Worm (Caenorhabditis elegans) whole organism, mixed stage, embryonic: Measurements from ENCODE around the gene srd-50.
A peak's percentile ranks its signal among the peaks of the same experiment; 100 is the strongest.

Experiments
- M03D4.4 ChIP-seq: sonication (generic microtip); optimal IDR thresholded peaks from 2 replicates; lab custom pipeline; 2017; ENCODE audit warnings: mild to moderate bottlenecking, missing genetic modification characterization, missing compliant biosample characterization
- blmp-1 ChIP-seq: fragments of 150-350 bp; optimal IDR thresholded peaks from 2 replicates; lab custom pipeline; 2014; ENCODE audit warnings: missing biosample characterization, missing genetic modification characterization
- ceh-39 ChIP-seq: fragments of 150-350 bp; optimal IDR thresholded peaks from 2 replicates; lab custom pipeline; 2014; ENCODE audit warnings: missing biosample characterization, missing genetic modification characterization
- ceh-43 ChIP-seq: fragments of 200-800 bp; sonication (Bioruptor generic); optimal IDR thresholded peaks from 2 replicates; lab custom pipeline; 2018; ENCODE audit warnings: mild to moderate bottlenecking, missing genetic modification characterization, moderate library complexity, missing compliant biosample characterization
- ces-1 ChIP-seq: fragments of 150-350 bp; optimal IDR thresholded peaks from 2 replicates; lab custom pipeline; 2014; ENCODE audit warnings: missing biosample characterization, missing genetic modification reagents, missing genetic modification characterization
- cnd-1 ChIP-seq: fragments of 200-800 bp; sonication (Bioruptor generic); optimal IDR thresholded peaks from 2 replicates; lab custom pipeline; 2018; ENCODE audit warnings: mild to moderate bottlenecking, missing genetic modification characterization, missing compliant biosample characterization
- drap-1 ChIP-seq: fragments of 200-800 bp; sonication (Bioruptor generic); optimal IDR thresholded peaks from 3 replicates; lab custom pipeline; 2018; ENCODE audit warnings: mild to moderate bottlenecking, missing genetic modification characterization, missing compliant biosample characterization
- elt-3 ChIP-seq: fragments of 150-350 bp; optimal IDR thresholded peaks from 2 replicates; lab custom pipeline; 2014; ENCODE audit warnings: missing biosample characterization, missing genetic modification characterization
- ham-2 ChIP-seq: fragments of 200-800 bp; sonication (Bioruptor generic); optimal IDR thresholded peaks from 2 replicates; lab custom pipeline; 2018; ENCODE audit warnings: mild to moderate bottlenecking, missing genetic modification characterization, missing compliant biosample characterization
- hlh-1 ChIP-seq: fragments of 150-350 bp; optimal IDR thresholded peaks from 2 replicates; lab custom pipeline; 2014; ENCODE audit warnings: missing biosample characterization, missing genetic modification reagents, missing genetic modification characterization
- lin-13 ChIP-seq: fragments of 150-350 bp; optimal IDR thresholded peaks from 2 replicates; lab custom pipeline; 2014; ENCODE audit warnings: missing biosample characterization, missing genetic modification characterization
- lin-32 ChIP-seq: fragments of 200-800 bp; sonication (Bioruptor generic); optimal IDR thresholded peaks from 2 replicates; lab custom pipeline; 2018; ENCODE audit warnings: mild to moderate bottlenecking, missing genetic modification characterization, missing compliant biosample characterization
- lsy-2 ChIP-seq: fragments of 150-350 bp; optimal IDR thresholded peaks from 2 replicates; lab custom pipeline; 2014; ENCODE audit warnings: missing biosample characterization, missing genetic modification characterization
- mab-5 ChIP-seq: fragments of 150-350 bp; optimal IDR thresholded peaks from 2 replicates; lab custom pipeline; 2014; ENCODE audit warnings: missing biosample characterization, missing genetic modification characterization
- mep-1 ChIP-seq: fragments of 150-350 bp; optimal IDR thresholded peaks from 2 replicates; lab custom pipeline; 2017; ENCODE audit warnings: missing biosample characterization, missing genetic modification reagents, missing genetic modification characterization, inconsistent platforms
- mls-2 ChIP-seq: sonication (generic microtip); optimal IDR thresholded peaks from 2 replicates; lab custom pipeline; 2016; ENCODE audit warnings: mild to moderate bottlenecking, missing genetic modification characterization, moderate library complexity, missing compliant biosample characterization
- nhr-2 ChIP-seq: fragments of 150-350 bp; optimal IDR thresholded peaks from 2 replicates; lab custom pipeline; 2014; ENCODE audit warnings: missing biosample characterization, missing genetic modification characterization
- nhr-76 ChIP-seq: sonication (generic microtip); optimal IDR thresholded peaks from 2 replicates; lab custom pipeline; 2017; ENCODE audit warnings: missing biosample characterization, missing genetic modification characterization
- pha-4 ChIP-seq: fragments of 150-350 bp; optimal IDR thresholded peaks from 2 replicates; lab custom pipeline; 2018; ENCODE audit warnings: missing biosample characterization, missing genetic modification reagents, missing genetic modification characterization
- sem-2 ChIP-seq: fragments of 200-800 bp; sonication (Bioruptor generic); optimal IDR thresholded peaks from 2 replicates; lab custom pipeline; 2018; ENCODE audit warnings: mild to moderate bottlenecking, missing genetic modification characterization, missing compliant biosample characterization
- snpc-4 ChIP-seq: fragments of 150-350 bp; optimal IDR thresholded peaks from 2 replicates; lab custom pipeline; 2014; ENCODE audit warnings: missing biosample characterization, missing genetic modification characterization
- sptf-1 ChIP-seq: sonication (generic microtip); optimal IDR thresholded peaks from 2 replicates; lab custom pipeline; 2017; ENCODE audit warnings: mild to moderate bottlenecking, missing genetic modification characterization, moderate library complexity, missing compliant biosample characterization
- tbx-8 ChIP-seq: fragments of 200-800 bp; sonication (Bioruptor generic); optimal IDR thresholded peaks from 2 replicates; lab custom pipeline; 2018; ENCODE audit warnings: mild to moderate bottlenecking, missing genetic modification characterization, moderate library complexity, missing compliant biosample characterization
- unc-62 ChIP-seq: fragments of 150-350 bp; optimal IDR thresholded peaks from 2 replicates; lab custom pipeline; 2014; ENCODE audit warnings: missing biosample characterization, missing genetic modification reagents, missing genetic modification characterization
- zip-8 ChIP-seq: fragments of 150-350 bp; optimal IDR thresholded peaks from 2 replicates; lab custom pipeline; 2014; ENCODE audit warnings: missing biosample characterization, missing genetic modification characterization
- ztf-11 ChIP-seq: fragments of 150-350 bp; optimal IDR thresholded peaks from 2 replicates; lab custom pipeline; 2014; ENCODE audit warnings: missing biosample characterization, missing genetic modification characterization

srd-50 gene

DNA sequence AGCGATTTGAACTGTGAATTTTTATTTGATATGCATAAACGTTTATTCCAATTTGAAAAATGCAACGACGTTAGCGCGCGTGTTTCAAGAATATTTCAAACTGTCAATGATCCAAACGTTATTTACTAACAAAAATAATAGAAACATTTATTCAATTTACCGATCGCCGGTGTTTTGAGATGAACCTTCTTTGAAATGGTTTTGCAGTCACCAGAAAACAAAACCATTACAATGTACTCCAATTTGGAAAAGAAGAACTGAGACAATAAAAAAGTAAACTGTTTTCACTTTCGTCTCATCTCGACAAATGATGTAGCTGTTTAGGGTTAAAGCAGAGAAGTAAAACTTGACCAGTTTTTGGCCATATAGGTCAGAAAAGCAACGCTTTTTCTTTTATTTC is 25.6 kb upstream of the srd-50 start, which contains the start of gene H06A10.1:
Gene H06A10.1 (plus strand): TSS at position 301 of the 400 bp plus-strand sequence.
- TF ChIP-seq mep-1 (tag; lab: Kevin White, UChicago) (no peak), ceh-43 (GFP tag; lab: Kevin White, UChicago) (no peak), lsy-2 (tag; lab: Kevin White, UChicago) (no peak), nhr-76 (tag; lab: Kevin White, UChicago) (no peak), ham-2 (GFP tag; lab: Kevin White, UChicago) (no peak), blmp-1 (tag; lab: Kevin White, UChicago) (no peak), nhr-2 (tag; lab: Kevin White, UChicago) (no peak), mab-5 (tag; lab: Kevin White, UChicago) (no peak), ceh-39 (tag; lab: Kevin White, UChicago) (no peak)

DNA sequence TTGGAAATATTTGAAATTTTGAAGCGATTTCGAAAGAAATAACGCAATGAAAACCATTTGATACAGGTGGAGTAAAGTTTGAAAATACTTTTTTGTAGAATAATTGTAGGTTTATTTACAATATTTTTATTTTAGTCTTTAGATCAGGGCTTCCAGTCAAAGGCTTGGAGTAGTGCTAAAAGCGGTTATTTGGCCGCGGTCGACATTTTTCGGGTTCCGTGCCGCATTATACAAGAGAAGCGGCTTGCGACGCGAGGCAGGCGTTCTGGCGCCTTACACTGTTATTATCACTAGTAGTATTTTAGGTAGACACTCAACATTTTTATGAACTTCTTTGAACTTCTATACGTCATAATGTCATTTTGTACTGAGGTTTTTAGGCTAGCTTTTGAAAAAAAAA is 24.9 kb upstream of the srd-50 start:
- TF ChIP-seq ztf-11 (no peak), snpc-4 (tag; lab: Kevin White, UChicago) (no peak), drap-1 (GFP tag; lab: Kevin White, UChicago) (no peak), mep-1 (tag; lab: Kevin White, UChicago) (no peak), M03D4.4 (no peak), sptf-1 (no peak), lin-32 (GFP tag; lab: Kevin White, UChicago) (no peak)

DNA sequence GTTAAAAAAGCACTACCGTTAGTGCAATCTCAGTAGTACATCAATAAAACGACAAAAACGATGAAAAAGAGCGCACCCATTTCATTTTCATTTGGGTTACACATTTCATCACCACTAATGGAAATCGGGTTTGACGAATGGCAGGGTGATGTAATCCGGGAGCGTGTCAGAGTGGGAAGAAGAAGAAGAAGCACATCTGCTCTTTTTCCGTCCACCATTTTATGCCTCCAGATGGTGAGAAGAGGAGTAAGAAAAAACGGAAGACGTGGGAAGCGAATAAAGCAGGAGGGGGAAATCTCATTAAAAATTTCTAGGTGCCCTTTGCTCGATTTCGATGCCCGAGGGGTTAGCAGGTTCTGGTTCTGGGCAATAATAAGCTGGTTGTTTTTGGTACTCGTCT is 24.4 kb upstream of the srd-50 start:
- TF ChIP-seq blmp-1 (tag; lab: Kevin White, UChicago) (no peak), ces-1 (GFP tag; lab: Kevin White, UChicago) (peak; percentile 81), nhr-76 (tag; lab: Kevin White, UChicago) (no peak), mab-5 (tag; lab: Kevin White, UChicago) (no peak), mep-1 (tag; lab: Kevin White, UChicago) (no peak)
- TF ChIP-seq, all 35 proteins: peak for 1

DNA sequence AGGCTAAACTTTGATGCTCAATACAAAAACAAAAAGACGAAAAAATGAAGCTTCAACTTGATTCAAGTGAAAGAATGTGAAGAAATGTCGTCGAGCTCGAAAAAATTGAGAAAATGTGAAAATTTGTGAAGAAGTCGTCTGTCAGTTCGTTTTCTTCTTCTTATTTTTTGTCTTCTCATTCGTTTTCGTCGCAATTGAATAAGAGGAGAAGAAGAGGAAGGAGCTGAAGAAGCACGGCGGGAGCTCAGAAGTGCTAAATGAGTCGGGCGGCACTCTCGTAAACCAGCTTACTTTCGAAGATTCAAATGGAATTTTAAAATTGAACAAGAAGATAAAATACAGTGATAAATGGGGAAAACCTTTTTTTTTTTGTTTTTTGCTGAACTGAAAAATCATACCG is 23.6 kb upstream of the srd-50 start:
- TF ChIP-seq ces-1 (GFP tag; lab: Kevin White, UChicago): peak; percentile 73
- TF ChIP-seq tbx-8 (GFP tag; lab: Kevin White, UChicago): no peak

DNA sequence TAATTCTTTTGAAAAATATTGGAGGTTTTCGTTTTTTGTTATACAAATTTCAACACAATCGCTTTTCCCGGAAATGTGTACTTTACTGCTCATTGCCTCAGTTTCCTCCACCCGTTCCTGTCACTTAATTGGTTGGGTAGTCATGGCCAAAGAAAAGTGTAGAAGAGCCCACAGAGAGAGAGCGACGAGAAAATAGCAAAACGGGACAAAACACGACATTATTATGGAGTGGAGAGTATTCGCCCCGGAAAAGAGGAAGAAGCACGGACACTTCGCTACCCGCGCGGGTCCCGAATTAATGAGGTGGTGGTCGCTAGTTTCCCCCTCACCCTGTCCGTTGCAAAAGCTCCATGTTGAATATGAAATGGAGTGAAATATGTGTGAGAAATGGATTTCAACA is 22.2 kb upstream of the srd-50 start:
- peak; percentile 59 for TF ChIP-seq mls-2 (tag; lab: Kevin White, UChicago)
- TF ChIP-seq elt-3 (tag; lab: Kevin White, UChicago): no peak
- peak; percentile 23 for TF ChIP-seq cnd-1 (tag; lab: Kevin White, UChicago)
- TF ChIP-seq sptf-1: no peak
- TF ChIP-seq ces-1 (GFP tag; lab: Kevin White, UChicago): peak; percentile 56
- TF ChIP-seq mep-1 (tag; lab: Kevin White, UChicago): peak; percentile 15
- no peak for TF ChIP-seq lin-13 (tag; lab: Kevin White, UChicago)

ce11 chrX:13502282-13502681 is 20.7 kb upstream of the srd-50 start:
- TF ChIP-seq unc-62 (no peak), ceh-43 (GFP tag; lab: Kevin White, UChicago) (no peak), pha-4 (tag; lab: Kevin White, UChicago) (no peak), ztf-11 (peak; percentile 14), hlh-1 (tag; lab: Kevin White, UChicago) (no peak), ceh-39 (tag; lab: Kevin White, UChicago) (no peak), mls-2 (tag; lab: Kevin White, UChicago) (no peak), mep-1 (tag; lab: Kevin White, UChicago) (peak; percentile 22), ces-1 (GFP tag; lab: Kevin White, UChicago) (peak; percentile 68), zip-8 (tag; lab: Kevin White, UChicago) (no peak), sem-2 (no peak)

ce11 chrX:13500568-13500967 is 19.0 kb upstream of the srd-50 start, which contains the start of gene sad-1:
sad-1 (minus strand) TSS chrX:13500668.
- TF ChIP-seq drap-1 (GFP tag; lab: Kevin White, UChicago): no peak
- TF ChIP-seq lin-13 (tag; lab: Kevin White, UChicago): no peak
- TF ChIP-seq ham-2 (GFP tag; lab: Kevin White, UChicago): no peak
- no peak for TF ChIP-seq snpc-4 (tag; lab: Kevin White, UChicago)
